Fruit fly (Drosophila melanogaster) whole organism, prepupa: Measurements from ENCODE around the gene CG13995.

Experiments used
- Blimp-1 ChIP-seq: fragments of 200-800 bp; sonication (Bioruptor generic); optimal IDR thresholded peaks from 3 replicates; lab custom pipeline; 2017; ENCODE audit warnings: missing biosample characterization, missing genetic modification characterization, mild to moderate bottlenecking, moderate library complexity, missing genetic modification reagents
- CG11902 ChIP-seq: fragments of 200-800 bp; sonication (Bioruptor generic); optimal IDR thresholded peaks from 3 replicates; lab custom pipeline; 2016; ENCODE audit warnings: missing biosample characterization, missing genetic modification characterization
- CG34406 ChIP-seq: fragments of 200-800 bp; sonication (Bioruptor generic); optimal IDR thresholded peaks from 3 replicates; lab custom pipeline; 2016; ENCODE audit warnings: missing biosample characterization, missing genetic modification characterization
- CG8119 ChIP-seq: fragments of 200-800 bp; sonication (Bioruptor generic); IDR thresholded peaks from 3 replicates; pipeline ENCODE4 v1.3.6; 2022; ENCODE audit warnings: missing biosample characterization, missing genetic modification characterization
- Eip78C ChIP-seq: fragments of 200-800 bp; sonication (Bioruptor generic); peaks from one replicate; lab custom pipeline; 2016; ENCODE audit warnings: missing biosample characterization, missing genetic modification characterization
- Ets96B ChIP-seq: fragments of 200-800 bp; optimal IDR thresholded peaks from 2 replicates; lab custom pipeline; 2019; ENCODE audit warnings: missing biosample characterization, mild to moderate bottlenecking, missing genetic modification characterization, moderate library complexity
- Hr4 ChIP-seq: fragments of 200-800 bp; sonication (Bioruptor generic); optimal IDR thresholded peaks from 3 replicates; lab custom pipeline; 2016; ENCODE audit warnings: missing biosample characterization, missing genetic modification characterization
- Lpt ChIP-seq: fragments of 200-800 bp; sonication (Bioruptor generic); optimal IDR thresholded peaks from 3 replicates; lab custom pipeline; 2016; ENCODE audit warnings: missing biosample characterization, missing genetic modification characterization
- Met ChIP-seq: fragments of 200-800 bp; sonication (Bioruptor generic); optimal IDR thresholded peaks from 3 replicates; lab custom pipeline; 2016; ENCODE audit warnings: missing biosample characterization, missing genetic modification characterization
- acj6 ChIP-seq: fragments of 200-800 bp; sonication (Bioruptor generic); optimal IDR thresholded peaks from 3 replicates; lab custom pipeline; 2016; ENCODE audit warnings: missing biosample characterization, missing genetic modification characterization
- fd59A ChIP-seq: fragments of 200-800 bp; sonication (Bioruptor generic); optimal IDR thresholded peaks from 2 replicates; lab custom pipeline; 2017; ENCODE audit warnings: missing biosample characterization, mild to moderate bottlenecking, missing genetic modification characterization, missing genetic modification reagents
- ss ChIP-seq, 2 experiments: fragments of 200-800 bp; sonication (Bioruptor generic); optimal IDR thresholded peaks; 2 replicates in 1 of 2; 3 replicates in 1 of 2; lab custom pipeline; 2017 to 2018; ENCODE audit warnings: mild to moderate bottlenecking in 2 of 2, missing biosample characterization in 2 of 2, missing genetic modification characterization in 2 of 2, moderate library complexity in 1 of 2
- vri ChIP-seq: fragments of 200-800 bp; sonication (Bioruptor generic); optimal IDR thresholded peaks from 3 replicates; lab custom pipeline; 2016; ENCODE audit warnings: missing biosample characterization, mild to moderate bottlenecking, missing genetic modification characterization

DNA sequence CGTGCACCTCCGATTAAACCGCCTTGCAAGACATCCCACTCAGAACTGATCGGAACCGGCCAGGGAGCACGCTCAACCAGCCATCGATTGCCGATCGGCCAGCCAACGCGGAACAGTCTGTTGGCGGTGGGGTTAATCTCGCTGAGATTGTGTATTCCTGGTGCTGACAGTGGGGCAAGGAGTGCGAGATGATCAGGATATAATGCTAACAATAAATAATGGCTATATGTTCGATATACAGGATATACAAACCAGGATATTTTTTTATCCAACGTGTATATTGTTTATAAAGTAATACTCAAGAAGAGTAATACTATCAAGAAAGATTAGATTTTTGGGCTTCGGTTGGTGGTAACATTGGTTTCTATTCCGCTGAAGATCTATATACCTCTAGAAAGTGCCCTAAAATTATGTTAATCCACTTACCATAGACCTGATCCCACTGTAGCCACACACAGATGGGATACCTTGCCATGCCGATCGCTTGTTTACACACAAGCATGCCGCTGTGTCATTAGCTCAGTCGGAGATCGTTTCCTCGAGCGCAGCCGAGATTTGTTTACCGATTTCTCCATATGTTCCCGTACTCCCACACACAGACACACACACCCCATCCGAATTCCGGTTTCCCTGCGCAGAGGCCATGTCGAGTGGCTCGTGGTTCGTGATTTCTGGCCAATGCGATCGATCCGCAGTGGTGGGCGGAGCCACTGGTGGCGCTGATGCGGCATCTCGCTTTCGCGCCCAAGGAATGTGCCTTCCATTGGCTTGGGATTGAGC is 34.6 kb upstream of the CG13995 start, which contains the start of gene H2.0:
- TF ChIP-seq Ets96B (tag; lab: Kevin White, UChicago) (peak; percentile 70), acj6 (GFP tag; lab: Kevin White, UChicago) (peak; percentile 68), fd59A (GFP tag; lab: Kevin White, UChicago) (peak; percentile 64), Lpt (GFP tag; lab: Kevin White, UChicago) (peak; percentile 49), Met (peak; percentile 68), CG8119 (GFP tag; lab: Robert Waterston, UW) (peak; percentile 71), vri (GFP tag; lab: Kevin White, UChicago) (peak; percentile 51), CG11902 (GFP tag; lab: Kevin White, UChicago) (peak; percentile 50), Hr4 (GFP tag; lab: Kevin White, UChicago) (peak; percentile 50), ss (GFP tag; optimal IDR thresholded peaks at IDR 0.05; lab: Kevin White, UChicago) (peak; percentile 31 to 72), CG34406 (GFP tag; lab: Kevin White, UChicago) (peak; percentile 58), Blimp-1 (GFP tag; lab: Kevin White, UChicago) (peak; percentile 32), Eip78C (GFP tag; lab: Kevin White, UChicago) (peak; percentile 93)
